Fruit fly (Drosophila melanogaster) whole organism: ENCODE measurements around the gene CG34126.
A peak's percentile ranks its signal among the peaks of the same experiment; 100 is the strongest.

Experiments used
- CG8478 ChIP-seq: fragments of >200 bp; optimal IDR thresholded peaks from 2 replicates; lab custom pipeline; 2018; ENCODE audit warnings: inconsistent platforms
- Dll ChIP-seq: fragments of >200 bp; optimal IDR thresholded peaks from 2 replicates; lab custom pipeline; 2017
- EcR ChIP-seq, 2 experiments: fragments of >200 bp; optimal IDR thresholded peaks; 2 replicates each; lab custom pipeline; 2017; ENCODE audit warnings: missing biosample characterization in 2 of 2, missing genetic modification characterization in 2 of 2, missing genetic modification reagents in 2 of 2
- pan ChIP-seq: fragments of >200 bp; optimal IDR thresholded peaks from 2 replicates; lab custom pipeline; 2017
- psq ChIP-seq: fragments of >200 bp; optimal IDR thresholded peaks from 2 replicates; lab custom pipeline; 2017
- usp ChIP-seq: fragments of >200 bp; optimal IDR thresholded peaks from 2 replicates; lab custom pipeline; 2017; ENCODE audit warnings: missing biosample characterization, missing genetic modification characterization, mixed read lengths

dm6 chr2L:5004677-5005463 is 23.5 kb downstream of the CG34126 start:
- no peak for TF ChIP-seq psq
- TF ChIP-seq CG8478 (lab: Kevin White, UChicago): no peak
- TF ChIP-seq EcR (GFP tag; optimal IDR thresholded peaks at IDR 0.05; lab: Kevin White, UChicago): no peak
- no peak for TF ChIP-seq Dll (lab: Kevin White, UChicago)
- peak; percentile 65 for TF ChIP-seq pan (lab: Kevin White, UChicago)
- TF ChIP-seq usp (GFP tag; lab: Kevin White, UChicago): no peak
